Worm (Caenorhabditis elegans): ENCODE measurements around the gene mxl-3.

mxl-3 gene

DNA sequence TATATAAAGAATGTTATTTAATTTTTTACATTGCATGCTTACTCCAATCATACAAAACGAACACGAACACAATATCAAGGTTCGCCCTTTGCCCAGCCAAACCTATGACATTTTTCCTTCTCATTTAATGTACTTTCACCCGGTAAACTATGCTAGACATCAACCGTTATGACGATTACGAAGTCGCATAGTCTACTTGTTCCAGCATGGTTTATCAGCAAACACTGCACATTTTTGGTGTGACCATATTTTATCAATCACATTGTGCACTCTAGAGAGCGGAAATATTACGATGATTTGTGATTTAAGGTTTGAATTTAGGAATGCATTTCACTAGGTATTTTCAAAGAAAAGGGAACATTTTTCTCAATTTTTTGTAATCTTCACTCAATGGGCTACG is 10.0 kb upstream of the mxl-3 start:
- no peak for TF ChIP-seq unc-62 (GFP tag; optimal IDR thresholded peaks at IDR 0.05)

ce11 chrX:13359800-13360199 is 9.2 kb upstream of the mxl-3 start:
- no peak for TF ChIP-seq unc-62 (GFP tag; optimal IDR thresholded peaks at IDR 0.05)

DNA sequence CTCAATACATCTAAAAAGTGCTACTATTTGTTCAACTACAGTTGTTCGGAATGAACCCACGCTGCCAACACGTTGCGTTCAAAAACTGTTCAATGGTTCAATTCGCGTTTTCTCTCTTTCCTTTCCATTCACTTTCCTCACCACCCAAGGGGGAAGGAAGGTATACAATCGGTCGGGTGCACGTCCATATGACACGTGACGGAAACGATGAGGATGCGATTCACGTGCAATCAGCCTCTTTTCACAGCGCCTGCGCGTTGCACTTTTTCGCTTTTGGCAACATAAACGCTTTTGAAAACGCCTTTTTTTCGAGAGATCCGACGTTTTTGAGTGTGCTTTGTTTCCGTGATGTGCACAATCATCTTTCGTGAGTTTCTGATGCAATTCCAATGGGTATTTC is 8.0 kb upstream of the mxl-3 start:
- TF ChIP-seq unc-62 (GFP tag; optimal IDR thresholded peaks at IDR 0.05) = no peak

- TF ChIP-seq unc-62 (GFP tag; optimal IDR thresholded peaks at IDR 0.05) = no peak
Observed at ce11 chrX:13357673-13358072, 7.1 kb upstream of the mxl-3 start.

DNA sequence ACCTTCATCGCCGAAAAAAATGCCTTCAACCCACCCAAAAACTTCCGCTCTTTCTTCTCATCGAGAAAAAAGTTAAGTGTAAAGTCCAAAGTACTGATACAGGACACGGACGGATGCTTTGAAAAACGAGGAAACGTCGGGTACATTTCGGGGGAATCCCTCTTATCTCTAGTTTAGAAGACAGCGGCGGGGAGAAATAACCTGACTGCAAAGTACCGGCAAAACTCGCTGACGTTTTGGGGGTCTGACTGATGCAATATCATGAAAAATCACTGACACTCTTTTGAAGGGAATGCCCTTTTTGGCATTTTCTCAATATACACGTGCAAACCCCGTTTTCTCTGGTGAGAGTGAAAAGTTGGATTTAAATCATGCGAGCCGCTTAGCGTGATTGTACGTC is 5.9 kb upstream of the mxl-3 start:
- no peak for TF ChIP-seq unc-62 (GFP tag; optimal IDR thresholded peaks at IDR 0.05)

ce11 chrX:13354672-13355407 is 4.2 kb upstream of the mxl-3 start:
- no peak for TF ChIP-seq unc-62 (GFP tag; optimal IDR thresholded peaks at IDR 0.05)

ce11 chrX:13353530-13353929 is 2.9 kb upstream of the mxl-3 start:
- no peak for TF ChIP-seq unc-62 (GFP tag; optimal IDR thresholded peaks at IDR 0.05)

DNA sequence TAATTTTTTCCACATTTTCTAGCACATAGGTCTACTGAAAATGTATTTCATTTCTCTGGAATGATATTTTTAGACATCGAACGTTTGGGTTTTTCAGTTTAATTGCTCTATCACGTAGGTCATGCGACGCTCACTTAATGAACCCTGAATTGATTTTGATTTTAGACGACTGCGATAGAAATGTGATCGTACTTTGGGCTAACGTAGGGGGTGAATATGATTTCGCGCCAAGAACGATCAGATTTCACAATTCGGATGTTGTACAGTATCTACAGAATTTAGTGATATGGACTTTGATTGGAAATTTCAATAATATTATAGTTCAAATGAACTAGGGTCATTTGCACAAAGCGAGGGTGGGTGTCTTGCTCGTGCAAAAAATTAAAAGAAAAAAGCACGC is 1.6 kb upstream of the mxl-3 start:
- no peak for TF ChIP-seq unc-62 (GFP tag; optimal IDR thresholded peaks at IDR 0.05)

ce11 chrX:13350123-13350798 is 343 bp downstream of the mxl-3 start:
- TF ChIP-seq unc-62 (GFP tag; optimal IDR thresholded peaks at IDR 0.05) = no peak

DNA sequence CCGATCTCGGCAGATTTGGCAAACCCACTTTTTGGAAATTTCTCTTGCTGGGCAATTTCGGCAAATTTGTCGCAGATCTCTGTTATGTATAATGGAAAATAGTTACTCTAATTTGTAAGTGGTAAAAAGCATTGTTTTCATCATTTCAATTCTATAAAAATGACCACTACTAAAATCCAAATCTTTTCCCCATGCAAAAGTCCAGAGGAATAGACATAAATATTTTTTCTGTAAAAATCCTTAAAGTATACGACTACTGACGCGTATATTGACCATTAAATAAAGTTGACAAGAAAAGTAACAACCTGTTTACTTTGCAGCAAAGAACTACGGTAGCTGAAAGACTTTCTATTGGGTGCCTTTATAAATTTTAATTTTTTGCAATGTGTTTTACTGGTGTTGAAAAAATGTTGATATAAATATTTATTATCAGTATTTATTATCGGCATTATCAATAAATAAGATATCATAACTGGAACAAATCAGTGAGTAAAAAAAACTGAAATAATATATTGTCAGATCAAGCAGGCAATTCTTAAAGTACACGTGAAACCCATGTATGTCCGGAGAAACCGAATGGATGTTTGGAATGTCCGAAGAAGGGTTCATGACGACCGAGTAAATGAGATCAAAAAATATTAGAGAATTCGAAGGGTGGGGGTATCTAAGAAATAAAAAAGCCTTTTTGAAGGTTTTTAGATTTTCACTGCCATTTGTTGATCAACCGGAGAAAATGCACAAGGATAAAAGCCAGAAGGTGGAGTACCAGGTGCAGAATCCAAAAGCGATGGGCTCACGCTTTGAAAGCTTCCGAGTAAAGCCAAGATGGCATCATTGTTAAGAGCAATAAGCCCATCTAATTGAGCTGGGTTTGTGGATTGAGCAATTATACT is 1.1 kb downstream of the mxl-3 start:
- TF ChIP-seq unc-62 (GFP tag; optimal IDR thresholded peaks at IDR 0.05) = no peak

ce11 chrX:13348417-13348816 is 2.2 kb downstream of the mxl-3 start:
- no peak for TF ChIP-seq unc-62 (GFP tag; optimal IDR thresholded peaks at IDR 0.05)

DNA sequence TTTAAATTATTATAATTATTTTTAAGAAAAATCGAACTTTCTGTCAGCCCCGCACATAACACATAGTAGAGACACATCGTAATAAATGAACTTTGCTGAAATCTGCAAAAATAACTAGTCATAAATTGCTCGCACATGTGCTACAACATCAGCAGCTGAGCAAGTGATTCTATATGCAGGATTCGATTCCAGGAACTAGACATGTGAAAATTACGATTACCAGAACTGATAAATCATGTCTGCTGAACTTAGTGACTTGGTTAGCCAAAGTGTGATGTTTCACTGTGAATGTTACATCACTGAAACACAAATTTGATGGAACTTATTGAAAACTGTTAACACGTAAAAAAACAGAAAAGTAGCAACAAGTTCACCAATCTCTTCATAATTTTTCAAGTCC is 3.4 kb downstream of the mxl-3 start:
- TF ChIP-seq unc-62 (GFP tag; optimal IDR thresholded peaks at IDR 0.05) = no peak

DNA sequence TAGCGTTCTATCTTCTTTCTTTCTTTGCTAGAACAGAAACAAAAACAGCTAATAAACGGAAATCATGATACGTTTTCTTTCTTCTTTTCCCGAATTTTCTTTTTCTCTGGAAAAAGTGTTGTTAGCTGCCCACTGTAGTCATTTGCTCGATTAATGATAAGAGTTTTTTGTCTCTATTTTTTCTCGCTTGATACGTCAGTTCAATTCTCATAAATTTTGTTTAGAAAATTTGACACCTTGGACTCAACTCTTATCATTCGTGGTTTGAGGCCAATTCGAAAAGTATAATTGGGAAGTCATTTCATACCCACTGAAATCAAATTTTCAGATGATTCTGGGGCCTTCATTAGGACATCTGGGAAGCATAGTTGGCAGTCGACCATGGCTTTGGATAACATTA is 8.8 kb downstream of the mxl-3 start:
- no peak for TF ChIP-seq unc-62 (GFP tag; optimal IDR thresholded peaks at IDR 0.05)

DNA sequence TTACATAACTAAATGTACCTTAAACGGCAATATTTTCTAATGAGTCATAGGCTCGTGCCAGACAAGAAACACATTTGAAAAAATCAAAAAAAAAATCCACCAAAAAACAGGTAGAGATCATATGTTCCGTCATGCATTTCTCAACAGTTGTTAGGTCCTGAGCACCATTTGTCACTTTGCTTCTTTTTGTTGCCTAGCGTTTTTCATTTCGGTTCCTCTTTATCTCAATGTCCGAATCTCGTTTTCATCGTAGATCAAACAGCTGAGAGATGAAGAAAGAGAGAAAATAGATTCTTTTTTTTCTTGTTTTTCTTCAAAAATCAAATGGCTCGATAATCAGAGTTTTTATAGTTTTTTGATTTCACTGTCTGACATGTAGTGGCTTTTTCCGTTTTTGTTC is 9.6 kb downstream of the mxl-3 start:
- no peak for TF ChIP-seq unc-62 (GFP tag; optimal IDR thresholded peaks at IDR 0.05)

- no peak for TF ChIP-seq unc-62 (GFP tag; optimal IDR thresholded peaks at IDR 0.05)
Observed at ce11 chrX:13339029-13339626, 11.5 kb downstream of the mxl-3 start.

DNA sequence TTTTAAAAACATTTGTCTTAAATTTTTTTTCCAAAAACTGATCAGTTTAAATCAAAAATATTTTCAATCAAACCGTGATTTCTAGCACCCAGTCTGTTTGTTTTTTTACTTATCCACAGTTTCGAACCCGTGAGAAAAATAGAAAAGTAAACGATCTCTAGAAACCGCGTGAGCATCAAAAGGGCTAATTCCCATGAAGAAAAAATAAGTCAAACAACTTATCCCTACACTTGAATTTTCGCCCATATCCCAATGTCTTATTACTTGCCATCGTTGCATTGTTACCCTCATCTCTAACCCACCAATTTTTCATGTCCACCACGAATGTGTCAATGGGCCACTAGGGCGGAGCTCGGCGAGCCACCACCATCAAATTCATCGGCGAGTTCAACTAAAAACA is 12.9 kb downstream of the mxl-3 start, which contains the start of gene ptr-24:
ptr-24 (plus strand) TSS at position 301 of the 400 bp plus-strand sequence.
- TF ChIP-seq unc-62 (GFP tag; optimal IDR thresholded peaks at IDR 0.05) = no peak
